Worm (Caenorhabditis elegans) whole organism, mixed stage, embryonic: ENCODE data around the gene W02G9.3.

Experiments
- M03D4.4 ChIP-seq: sonication (generic microtip); optimal IDR thresholded peaks from 2 replicates; lab custom pipeline; 2017; ENCODE audit warnings: mild to moderate bottlenecking, missing genetic modification characterization, missing compliant biosample characterization
- ceh-39 ChIP-seq: fragments of 150-350 bp; optimal IDR thresholded peaks from 2 replicates; lab custom pipeline; 2014; ENCODE audit warnings: missing biosample characterization, missing genetic modification characterization
- ceh-43 ChIP-seq: fragments of 200-800 bp; sonication (Bioruptor generic); optimal IDR thresholded peaks from 2 replicates; lab custom pipeline; 2018; ENCODE audit warnings: mild to moderate bottlenecking, missing genetic modification characterization, moderate library complexity, missing compliant biosample characterization
- ces-1 ChIP-seq: fragments of 150-350 bp; optimal IDR thresholded peaks from 2 replicates; lab custom pipeline; 2014; ENCODE audit warnings: missing biosample characterization, missing genetic modification reagents, missing genetic modification characterization
- cnd-1 ChIP-seq: fragments of 200-800 bp; sonication (Bioruptor generic); optimal IDR thresholded peaks from 2 replicates; lab custom pipeline; 2018; ENCODE audit warnings: mild to moderate bottlenecking, missing genetic modification characterization, missing compliant biosample characterization
- flh-1 ChIP-seq: fragments of 200-800 bp; sonication (Bioruptor generic); optimal IDR thresholded peaks from 2 replicates; lab custom pipeline; 2018; ENCODE audit warnings: mild to moderate bottlenecking, missing genetic modification characterization, moderate library complexity, missing compliant biosample characterization
- ham-2 ChIP-seq: fragments of 200-800 bp; sonication (Bioruptor generic); optimal IDR thresholded peaks from 2 replicates; lab custom pipeline; 2018; ENCODE audit warnings: mild to moderate bottlenecking, missing genetic modification characterization, missing compliant biosample characterization
- hlh-1 ChIP-seq: fragments of 150-350 bp; optimal IDR thresholded peaks from 2 replicates; lab custom pipeline; 2014; ENCODE audit warnings: missing biosample characterization, missing genetic modification reagents, missing genetic modification characterization
- lin-32 ChIP-seq: fragments of 200-800 bp; sonication (Bioruptor generic); optimal IDR thresholded peaks from 2 replicates; lab custom pipeline; 2018; ENCODE audit warnings: mild to moderate bottlenecking, missing genetic modification characterization, missing compliant biosample characterization
- lsy-2 ChIP-seq: fragments of 150-350 bp; optimal IDR thresholded peaks from 2 replicates; lab custom pipeline; 2014; ENCODE audit warnings: missing biosample characterization, missing genetic modification characterization
- mls-2 ChIP-seq: sonication (generic microtip); optimal IDR thresholded peaks from 2 replicates; lab custom pipeline; 2016; ENCODE audit warnings: mild to moderate bottlenecking, missing genetic modification characterization, moderate library complexity, missing compliant biosample characterization
- nhr-237 ChIP-seq: fragments of 150-350 bp; optimal IDR thresholded peaks from 2 replicates; lab custom pipeline; 2014; ENCODE audit warnings: missing biosample characterization, missing genetic modification characterization
- nhr-28 ChIP-seq: fragments of 150-350 bp; optimal IDR thresholded peaks from 2 replicates; lab custom pipeline; 2014; ENCODE audit warnings: missing biosample characterization, missing genetic modification characterization
- nhr-76 ChIP-seq: sonication (generic microtip); optimal IDR thresholded peaks from 2 replicates; lab custom pipeline; 2017; ENCODE audit warnings: missing biosample characterization, missing genetic modification characterization
- snpc-4 ChIP-seq: fragments of 150-350 bp; optimal IDR thresholded peaks from 2 replicates; lab custom pipeline; 2014; ENCODE audit warnings: missing biosample characterization, missing genetic modification characterization
- unc-120 ChIP-seq: sonication (generic microtip); optimal IDR thresholded peaks from 2 replicates; lab custom pipeline; 2017; ENCODE audit warnings: missing genetic modification characterization, missing compliant biosample characterization; ENCODE audit not compliant: poor library complexity, severe bottlenecking
- unc-62 ChIP-seq: fragments of 150-350 bp; optimal IDR thresholded peaks from 2 replicates; lab custom pipeline; 2014; ENCODE audit warnings: missing biosample characterization, missing genetic modification reagents, missing genetic modification characterization
- ztf-11 ChIP-seq: fragments of 150-350 bp; optimal IDR thresholded peaks from 2 replicates; lab custom pipeline; 2014; ENCODE audit warnings: missing biosample characterization, missing genetic modification characterization

Gene W02G9.3

DNA sequence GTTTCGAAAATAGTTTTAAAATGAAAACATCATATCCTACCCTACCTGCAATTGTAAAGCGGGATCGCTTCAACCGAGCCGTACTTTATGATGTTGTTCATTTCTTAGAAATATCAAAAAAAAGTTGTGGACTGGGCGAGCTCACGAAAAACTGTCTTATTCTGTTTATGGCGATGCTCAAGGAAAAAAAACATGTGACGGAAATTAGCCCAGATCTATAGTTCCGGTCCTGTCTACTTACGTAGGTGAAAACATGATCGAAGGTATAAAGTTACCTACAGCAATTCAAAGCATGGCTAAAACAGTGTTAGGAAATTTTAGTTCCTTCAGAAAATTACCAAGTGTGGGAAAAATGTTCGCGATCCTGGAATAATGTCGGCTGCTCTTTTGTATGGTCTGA is 48.0 kb downstream of the W02G9.3 start, which contains the start of gene srt-27:
srt-27 (minus strand) TSS at position 101 of the 400 bp plus-strand sequence.
- TF ChIP-seq nhr-237 (no peak), unc-62 (GFP tag; lab: Kevin White, UChicago) (no peak), nhr-28 (tag; lab: Kevin White, UChicago) (no peak), ham-2 (GFP tag; lab: Kevin White, UChicago) (no peak), lin-32 (no peak), snpc-4 (no peak), flh-1 (no peak), ceh-39 (no peak), nhr-76 (tag; lab: Kevin White, UChicago) (no peak), ceh-43 (GFP tag; lab: Kevin White, UChicago) (no peak), mls-2 (no peak), unc-120 (tag; lab: Kevin White, UChicago) (no peak), ces-1 (GFP tag; lab: Kevin White, UChicago) (no peak)
- TF ChIP-seq, all 35 proteins: peak for 0

DNA sequence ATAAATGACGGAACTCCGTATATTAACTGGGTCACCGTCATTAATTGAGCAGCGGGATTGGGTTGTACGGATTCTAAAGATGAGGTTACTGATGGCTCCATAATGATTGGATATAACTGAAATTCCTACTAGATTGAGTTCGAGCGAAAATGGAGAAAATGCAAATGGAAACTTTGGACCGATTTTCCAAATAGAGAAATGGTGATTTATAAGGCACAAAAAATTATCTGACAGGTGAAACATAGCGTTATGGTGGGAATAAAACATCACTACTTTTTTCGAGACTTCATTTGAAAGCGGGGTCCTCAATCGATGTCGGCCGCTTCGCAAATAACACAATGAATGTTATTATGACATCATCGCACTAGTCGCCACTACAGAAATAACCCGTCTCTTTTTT is 49.8 kb downstream of the W02G9.3 start, which contains the start of gene srg-60:
srg-60 (minus strand) TSS at position 101 of the 400 bp plus-strand sequence.
- no peak for TF ChIP-seq lsy-2 (tag; lab: Kevin White, UChicago)
- no peak for TF ChIP-seq unc-62 (GFP tag; lab: Kevin White, UChicago)
- no peak for TF ChIP-seq ztf-11
- no peak for TF ChIP-seq snpc-4
- TF ChIP-seq hlh-1, result no peak
- no peak for TF ChIP-seq nhr-237
- no peak for TF ChIP-seq ham-2 (GFP tag; lab: Kevin White, UChicago)
- TF ChIP-seq M03D4.4 (tag; lab: Kevin White, UChicago), result no peak
- TF ChIP-seq cnd-1 (tag; lab: Kevin White, UChicago), result no peak
